Fruit fly (Drosophila melanogaster) whole organism: ENCODE data around the gene GILT2.

ENCODE experiments used
- EcR ChIP-seq, 2 experiments: fragments of >200 bp; optimal IDR thresholded peaks; 2 replicates each; lab custom pipeline; 2017; ENCODE audit warnings: missing biosample characterization in 2 of 2, missing genetic modification characterization in 2 of 2, missing genetic modification reagents in 2 of 2
- pan ChIP-seq: fragments of >200 bp; optimal IDR thresholded peaks from 2 replicates; lab custom pipeline; 2017
- psq ChIP-seq: fragments of >200 bp; optimal IDR thresholded peaks from 2 replicates; lab custom pipeline; 2017

DNA sequence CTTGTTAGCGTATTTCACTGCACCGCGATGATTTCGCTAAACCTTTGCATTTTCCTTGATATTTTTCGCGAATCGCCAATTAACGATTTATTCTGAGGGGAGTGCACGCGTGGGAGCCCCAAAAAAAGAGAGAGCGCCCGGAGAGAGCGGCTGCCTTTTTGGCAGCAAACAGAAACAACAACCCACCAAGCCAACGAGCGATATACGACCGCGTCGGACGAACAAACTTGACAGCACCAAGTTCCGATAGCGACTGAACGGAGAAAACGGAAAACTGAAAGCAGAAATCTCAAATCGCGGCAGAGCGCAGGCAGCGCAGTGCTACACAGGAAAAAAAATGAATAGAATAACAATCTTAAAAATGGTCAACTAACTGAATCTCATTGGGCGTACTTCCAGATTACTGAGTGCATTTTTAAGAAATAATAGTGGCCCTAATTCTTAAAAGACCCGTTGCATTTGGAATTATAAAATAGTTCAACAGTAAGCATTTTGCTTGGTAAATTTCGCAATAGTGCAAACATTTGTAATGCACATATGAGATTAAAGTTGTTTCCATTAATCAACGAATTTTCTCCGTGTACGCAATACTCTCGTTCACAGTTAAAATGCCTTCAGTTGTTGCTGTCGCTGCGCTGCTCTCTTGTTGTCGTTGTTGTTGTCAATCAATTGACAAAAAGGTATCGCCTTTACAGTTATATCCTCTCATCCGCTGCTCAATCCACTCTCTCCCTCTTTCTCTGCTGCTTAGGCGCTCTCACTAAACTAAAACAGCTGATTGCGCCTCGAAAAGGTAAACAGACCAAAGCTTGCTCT, 9.1 kb upstream of the GILT2 start, which contains the start of gene CG31145:
- no peak for TF ChIP-seq psq (lab: Kevin White, UChicago)
- peak; percentile 23 for TF ChIP-seq pan
- TF ChIP-seq EcR (GFP tag; optimal IDR thresholded peaks at IDR 0.05; lab: Kevin White, UChicago): no peak
